Worm (Caenorhabditis elegans): ENCODE results near the gene pnn-1.

DNA sequence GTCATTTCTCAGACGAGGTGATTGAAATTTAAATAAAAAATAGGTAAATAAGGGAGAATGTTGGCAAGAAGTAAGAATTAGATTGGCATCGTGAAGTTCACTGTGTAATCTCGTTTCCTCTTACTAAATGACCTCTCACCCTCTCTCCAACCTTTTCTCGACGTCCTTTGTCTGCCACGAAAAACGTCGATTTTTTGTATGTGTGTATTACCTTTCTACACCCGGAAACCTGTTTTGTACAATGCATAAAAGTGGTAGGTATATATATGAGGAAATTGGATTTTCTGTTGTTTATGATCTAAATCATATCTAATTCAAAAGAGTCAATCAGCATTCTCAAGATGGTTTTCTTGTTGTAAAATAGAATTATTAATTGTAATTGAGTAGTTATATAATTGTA lies 22.0 kb downstream of the pnn-1 start, which contains the start of the genes F15B9.11 and dsl-7:
- TF ChIP-seq C06A6.2 (GFP tag; conservative IDR thresholded peaks at IDR 0.05) (no peak), snpc-3.4 (tag; optimal IDR thresholded peaks at IDR 0.05) (no peak), Y53G8AR.9 (GFP tag; conservative IDR thresholded peaks at IDR 0.05) (no peak)
